Worm (Caenorhabditis elegans) whole organism, late embryonic: Measurements from ENCODE around the gene fcho-1.

Experiments used
- K09A11.1 ChIP-seq: sonication (generic microtip); optimal IDR thresholded peaks from 2 replicates; lab custom pipeline; 2017; ENCODE audit warnings: antibody characterized with exemption, mild to moderate bottlenecking, missing genetic modification characterization, missing compliant biosample characterization; ENCODE audit not compliant: insufficient read depth
- ama-1 ChIP-seq: fragments of 150-350 bp; optimal IDR thresholded peaks from 2 replicates; lab custom pipeline; 2014
- ceh-24 ChIP-seq: sonication (generic microtip); optimal IDR thresholded peaks from 2 replicates; lab custom pipeline; 2016; ENCODE audit warnings: mild to moderate bottlenecking, missing genetic modification characterization, missing compliant biosample characterization
- ceh-45 ChIP-seq: fragments of 200-800 bp; sonication (Bioruptor generic); IDR thresholded peaks from 2 replicates; pipeline ENCODE4 v1.3.6; 2022; ENCODE audit warnings: missing genetic modification reagents, missing genetic modification characterization, missing compliant biosample characterization
- elt-4 ChIP-seq: sonication (generic microtip); optimal IDR thresholded peaks from 2 replicates; lab custom pipeline; 2016; ENCODE audit warnings: missing genetic modification characterization, missing compliant biosample characterization
- fkh-10 ChIP-seq: fragments of 150-350 bp; optimal IDR thresholded peaks from 2 replicates; lab custom pipeline; 2014; ENCODE audit warnings: missing biosample characterization, missing genetic modification reagents, missing genetic modification characterization
- hlh-15 ChIP-seq: sonication (generic microtip); optimal IDR thresholded peaks from 2 replicates; lab custom pipeline; 2016; ENCODE audit warnings: missing genetic modification characterization, missing compliant biosample characterization
- npax-4 ChIP-seq: sonication (generic microtip); optimal IDR thresholded peaks from 2 replicates; lab custom pipeline; 2016; ENCODE audit warnings: missing genetic modification characterization, missing compliant biosample characterization
- tbx-7 ChIP-seq: sonication (generic microtip); optimal IDR thresholded peaks from 2 replicates; lab custom pipeline; 2016; ENCODE audit warnings: missing genotype, missing genetic modification characterization, missing compliant biosample characterization
- ttx-3 ChIP-seq: sonication (generic microtip); optimal IDR thresholded peaks from 2 replicates; lab custom pipeline; 2016; ENCODE audit warnings: missing genetic modification reagents, missing genetic modification characterization, missing compliant biosample characterization
- zip-5 ChIP-seq: sonication (generic microtip); optimal IDR thresholded peaks from 2 replicates; lab custom pipeline; 2016; ENCODE audit warnings: missing genetic modification characterization, missing compliant biosample characterization

ce11 chrII:1357905-1358304 lies 47.6 kb downstream of the fcho-1 start, which contains the start of gene C13A10.2:
- no peak for TF ChIP-seq npax-4 (tag; lab: Kevin White, UChicago)
- no peak for TF ChIP-seq fkh-10 (GFP tag; lab: Kevin White, UChicago)
- no peak for TF ChIP-seq ceh-24 (tag; lab: Kevin White, UChicago)
- TF ChIP-seq hlh-15 (tag; lab: Kevin White, UChicago), result no peak
- TF ChIP-seq ceh-45 (GFP tag; lab: Robert Waterston, UW), result no peak
- no peak for TF ChIP-seq ama-1
- no peak for TF ChIP-seq zip-5 (tag; lab: Kevin White, UChicago)
- no peak for TF ChIP-seq elt-4
- TF ChIP-seq tbx-7 (tag; lab: Kevin White, UChicago), result no peak
- TF ChIP-seq K09A11.1, result no peak
- no peak for TF ChIP-seq ttx-3
